Worm (Caenorhabditis elegans) whole organism, L1 larva: Measurements from ENCODE around the gene C50C3.19.

Experiments used
- egl-13 ChIP-seq: sonication (generic microtip); optimal IDR thresholded peaks from 2 replicates; lab custom pipeline; 2016; ENCODE audit warnings: missing genotype, missing genetic modification reagents, missing genetic modification characterization, missing compliant biosample characterization
- fos-1 ChIP-seq: fragments of 150-350 bp; optimal IDR thresholded peaks from 2 replicates; lab custom pipeline; 2014; ENCODE audit warnings: missing biosample characterization, missing genetic modification characterization
- hpl-2 ChIP-seq: fragments of 150-350 bp; optimal IDR thresholded peaks from 2 replicates; lab custom pipeline; 2014; ENCODE audit warnings: missing biosample characterization, missing genetic modification reagents, missing genetic modification characterization
- mab-9 ChIP-seq: fragments of 200-800 bp; sonication (Bioruptor generic); IDR thresholded peaks from 2 replicates; pipeline ENCODE4 v1.3.6; 2022; ENCODE audit warnings: missing genetic modification reagents, missing genetic modification characterization, missing compliant biosample characterization
- mep-1 ChIP-seq: fragments of 150-350 bp; optimal IDR thresholded peaks from 2 replicates; lab custom pipeline; 2014; ENCODE audit warnings: missing biosample characterization, missing genetic modification characterization
- nhr-47 ChIP-seq: sonication (generic microtip); optimal IDR thresholded peaks from 2 replicates; lab custom pipeline; 2016; ENCODE audit warnings: mild to moderate bottlenecking, missing genetic modification characterization, moderate library complexity, missing compliant biosample characterization
- pqm-1 ChIP-seq: sonication (generic microtip); optimal IDR thresholded peaks from 3 replicates; lab custom pipeline; 2017; ENCODE audit warnings: missing biosample characterization, missing genetic modification characterization
- snpc-4 ChIP-seq: fragments of 150-350 bp; optimal IDR thresholded peaks from 2 replicates; lab custom pipeline; 2014; ENCODE audit warnings: missing biosample characterization, missing genetic modification characterization
- unc-86 ChIP-seq: sonication (generic microtip); optimal IDR thresholded peaks from 2 replicates; lab custom pipeline; 2016; ENCODE audit warnings: missing genetic modification characterization, missing compliant biosample characterization

ce11 chrIII:8202754-8203153 is 12.1 kb downstream of the C50C3.19 start, which contains the start of gene snb-5:
- TF ChIP-seq nhr-47 (tag; lab: Kevin White, UChicago) (no peak), unc-86 (tag; lab: Kevin White, UChicago) (no peak), fos-1 (tag; lab: Kevin White, UChicago) (no peak), egl-13 (tag; lab: Kevin White, UChicago) (no peak), mab-9 (GFP tag; lab: Robert Waterston, UW) (no peak), pqm-1 (tag; lab: Kevin White, UChicago) (no peak), snpc-4 (no peak), hpl-2 (GFP tag; lab: Kevin White, UChicago) (no peak), mep-1 (tag; lab: Kevin White, UChicago) (no peak)
